Fruit fly (Drosophila melanogaster): ENCODE results near the gene mRpS30.

DNA sequence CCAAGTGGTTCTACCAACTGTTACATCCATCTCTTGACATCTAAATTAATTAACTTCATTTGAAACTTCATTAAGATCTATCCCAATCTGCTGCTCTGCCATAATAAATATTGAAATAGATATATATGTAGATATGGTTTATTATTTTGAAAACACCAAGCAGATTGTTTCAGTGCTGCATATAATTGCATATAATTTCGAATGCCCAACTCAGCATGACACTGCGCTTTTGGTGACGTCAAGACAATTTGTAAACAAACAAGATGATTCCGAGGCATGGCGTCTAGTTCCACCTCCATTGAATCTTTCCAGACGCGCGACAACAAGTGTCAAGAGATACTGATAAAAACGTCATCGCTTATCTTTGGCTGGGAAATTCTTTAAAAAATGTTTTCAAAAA is 45.0 kb upstream of the mRpS30 start:
- TF ChIP-seq CG8478 (optimal IDR thresholded peaks at IDR 0.05) (no peak), pan (optimal IDR thresholded peaks at IDR 0.05) (no peak)
